Worm (Caenorhabditis elegans): ENCODE measurements around the gene pept-2.
"Not testable (repeated sequence)": the region's sequence is repeated elsewhere in the genome, so short reads cannot be mapped to it uniquely, and the experiment has no call there.

DNA sequence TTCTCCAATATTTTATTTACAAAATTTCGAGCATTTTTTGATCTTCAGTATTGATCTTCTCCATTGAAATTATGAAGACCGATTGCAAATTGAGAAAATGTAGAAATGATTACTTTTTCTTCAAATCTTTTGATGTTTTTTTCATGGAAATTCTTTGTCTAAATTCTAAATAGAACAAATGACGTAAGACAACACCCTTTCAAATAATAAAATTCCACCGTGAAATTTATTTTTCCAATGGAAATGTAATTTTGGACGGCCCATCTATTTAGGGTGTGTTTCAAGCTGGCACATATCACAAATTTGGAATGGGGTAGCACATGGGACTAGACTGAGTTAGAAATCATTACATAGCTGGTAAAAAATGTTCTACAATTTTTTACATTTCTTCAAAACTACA is 38.7 kb upstream of the pept-2 start, which contains the start of gene T25B9.2:
- not testable (repeated sequence) for TF ChIP-seq nhr-28 (tag; optimal IDR thresholded peaks at IDR 0.05); nhr-43 (tag; optimal IDR thresholded peaks at IDR 0.05; ENCODE audit: poor library complexity, severe bottlenecking); R02D3.7 (tag; optimal IDR thresholded peaks at IDR 0.05); zag-1 (tag; optimal IDR thresholded peaks at IDR 0.05); daf-12 (tag; optimal IDR thresholded peaks at IDR 0.05); nhr-76 (tag; optimal IDR thresholded peaks at IDR 0.05); ama-1 (optimal IDR thresholded peaks at IDR 0.05); nfya-1 (tag; optimal IDR thresholded peaks at IDR 0.05; ENCODE audit: insufficient read depth)

All from whole organism, L3 larva.